Worm (Caenorhabditis elegans) whole organism, L4/young adult: ENCODE results near the gene npp-5.

Experiments used
- dao-5 ChIP-seq: sonication (generic microtip); optimal IDR thresholded peaks from 2 replicates; lab custom pipeline; 2016; ENCODE audit warnings: missing genotype, missing genetic modification characterization, moderate library complexity, missing compliant biosample characterization
- him-1 ChIP-seq: sonication (generic microtip); optimal IDR thresholded peaks from 2 replicates; lab custom pipeline; 2016; ENCODE audit warnings: missing genotype, missing genetic modification reagents, missing genetic modification characterization, missing compliant biosample characterization

DNA sequence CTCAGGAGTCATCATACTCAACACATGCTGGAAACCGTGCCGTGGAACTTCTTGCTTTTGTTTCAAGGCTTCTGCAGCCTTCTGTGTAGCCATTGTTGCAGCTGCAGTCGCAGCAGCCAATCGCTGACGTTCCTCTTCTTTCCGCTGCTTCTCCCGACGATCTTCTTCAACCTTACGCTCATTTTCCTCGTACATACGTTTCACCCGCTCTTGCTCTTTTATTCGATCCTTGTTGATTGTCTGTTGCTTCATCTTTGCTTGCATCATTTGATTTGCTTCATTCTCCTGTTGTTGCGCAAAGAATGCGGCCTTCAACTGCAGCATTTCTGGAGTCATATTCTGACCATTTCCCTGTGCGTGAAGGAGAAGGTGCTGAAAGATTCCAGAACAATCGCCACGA lies 23.0 kb upstream of the npp-5 start:
- TF ChIP-seq him-1 (no peak), dao-5 (tag; lab: Kevin White, UChicago) (no peak)
